Worm (Caenorhabditis elegans) whole organism, young adult: ENCODE data around the gene crn-2.

Experiments used
- B0035.1 ChIP-seq: sonication (generic microtip); optimal IDR thresholded peaks from 2 replicates; lab custom pipeline; 2016; ENCODE audit warnings: missing genetic modification characterization, mild to moderate bottlenecking, missing compliant biosample characterization, missing genotype, missing genetic modification reagents
- B0261.1 ChIP-seq: sonication (generic microtip); optimal IDR thresholded peaks from 2 replicates; lab custom pipeline; 2016; ENCODE audit warnings: mild to moderate bottlenecking, missing genetic modification characterization, moderate library complexity, missing compliant biosample characterization
- C06A6.2 ChIP-seq: fragments of 200-800 bp; sonication (Bioruptor generic); conservative IDR thresholded peaks from 2 replicates; pipeline ENCODE4 v1.3.6; 2022; ENCODE audit warnings: missing genetic modification characterization, missing compliant biosample characterization
- D2030.7 ChIP-seq: fragments of 200-800 bp; sonication (Bioruptor generic); IDR thresholded peaks from 2 replicates; pipeline ENCODE4 v1.3.6; 2022; ENCODE audit warnings: missing genetic modification reagents, missing genetic modification characterization, missing compliant biosample characterization
- F22D6.2 ChIP-seq: sonication (generic microtip); optimal IDR thresholded peaks from 2 replicates; lab custom pipeline; 2016; ENCODE audit warnings: mild to moderate bottlenecking, missing genetic modification characterization, missing compliant biosample characterization
- F55B11.4 ChIP-seq: sonication (generic microtip); optimal IDR thresholded peaks from 2 replicates; lab custom pipeline; 2016; ENCODE audit warnings: missing compliant biosample characterization, missing genetic modification characterization, borderline replicate concordance; ENCODE audit not compliant: insufficient read depth
- K11D2.4 ChIP-seq: fragments of 200-800 bp; sonication (Bioruptor generic); IDR thresholded peaks from 2 replicates; pipeline ENCODE4 v1.3.6; 2022; ENCODE audit warnings: missing genetic modification reagents, missing genetic modification characterization, missing compliant biosample characterization
- T07F8.4 ChIP-seq: sonication (generic microtip); optimal IDR thresholded peaks from 2 replicates; lab custom pipeline; 2016; ENCODE audit warnings: mild to moderate bottlenecking, missing genetic modification characterization, moderate library complexity, missing compliant biosample characterization
- T26A5.8 ChIP-seq: sonication (generic microtip); optimal IDR thresholded peaks from 2 replicates; lab custom pipeline; 2016; ENCODE audit warnings: missing genetic modification characterization, missing compliant biosample characterization
- Y67H2A.10 ChIP-seq: fragments of 200-800 bp; sonication (Bioruptor generic); conservative IDR thresholded peaks from 2 replicates; pipeline ENCODE4 v1.3.6; 2022; ENCODE audit warnings: missing genetic modification reagents, missing genetic modification characterization, missing compliant biosample characterization
- Y79H2A.3 ChIP-seq: fragments of 200-800 bp; sonication (Bioruptor generic); conservative IDR thresholded peaks from 2 replicates; pipeline ENCODE4 v1.3.6; 2022; ENCODE audit warnings: missing genetic modification reagents, missing genetic modification characterization, missing compliant biosample characterization
- ZK185.1 ChIP-seq: sonication (generic microtip); optimal IDR thresholded peaks from 2 replicates; lab custom pipeline; 2016; ENCODE audit warnings: mild to moderate bottlenecking, missing genetic modification characterization, missing compliant biosample characterization; ENCODE audit not compliant: poor library complexity, severe bottlenecking
- ama-1 ChIP-seq, 3 experiments: fragments of 150-350 bp in 1 of 3; sonication (generic microtip) in 2 of 3; optimal IDR thresholded peaks; 2 replicates each; lab custom pipeline; 2014 to 2018; ENCODE audit warnings: missing biosample characterization in 2 of 3, missing genetic modification characterization in 2 of 3, missing genetic modification reagents in 2 of 3
- aptf-2 ChIP-seq: fragments of 200-800 bp; sonication (Bioruptor generic); conservative IDR thresholded peaks from 2 replicates; pipeline ENCODE4 v1.3.6; 2022; ENCODE audit warnings: missing genetic modification reagents, missing genetic modification characterization, missing compliant biosample characterization
- atf-7 ChIP-seq: sonication (generic microtip); optimal IDR thresholded peaks from 2 replicates; lab custom pipeline; 2017; ENCODE audit warnings: mild to moderate bottlenecking, missing genetic modification characterization, missing compliant biosample characterization
- bed-1 ChIP-seq: fragments of 200-800 bp; sonication (Bioruptor generic); IDR thresholded peaks from 2 replicates; pipeline ENCODE4 v1.3.6; 2022; ENCODE audit warnings: missing genetic modification reagents, missing genetic modification characterization, missing compliant biosample characterization
- bed-2 ChIP-seq: fragments of 200-800 bp; sonication (Bioruptor generic); IDR thresholded peaks from 2 replicates; pipeline ENCODE4 v1.3.6; 2022; ENCODE audit warnings: missing genetic modification reagents, missing genetic modification characterization, missing compliant biosample characterization
- cebp-1 ChIP-seq, 2 experiments: fragments of 200-800 bp in 1 of 2; sonication (Bioruptor generic) in 1 of 2; sonication (generic microtip) in 1 of 2; IDR thresholded peaks in 1 of 2; optimal IDR thresholded peaks in 1 of 2; 2 replicates each; pipeline versions ENCODE4 v1.3.6 to Lab custom; 2017 to 2022; ENCODE audit warnings: missing compliant biosample characterization in 2 of 2, missing genetic modification characterization in 2 of 2, mild to moderate bottlenecking in 1 of 2, missing genetic modification reagents in 1 of 2, moderate library complexity in 1 of 2
- cebp-2 ChIP-seq: fragments of 200-800 bp; sonication (Bioruptor generic); IDR thresholded peaks from 2 replicates; pipeline ENCODE4 v1.3.6; 2022; ENCODE audit warnings: missing genetic modification characterization, missing compliant biosample characterization
- ceh-40 ChIP-seq: fragments of 200-800 bp; sonication (Bioruptor generic); IDR thresholded peaks from 2 replicates; pipeline ENCODE4 v1.3.6; 2022; ENCODE audit warnings: missing genetic modification characterization, missing compliant biosample characterization
- ceh-79 ChIP-seq: sonication (generic microtip); optimal IDR thresholded peaks from 2 replicates; lab custom pipeline; 2017; ENCODE audit warnings: mild to moderate bottlenecking, missing genetic modification characterization, missing compliant biosample characterization
- chd-7 ChIP-seq: sonication (generic microtip); optimal IDR thresholded peaks from 2 replicates; lab custom pipeline; 2016; ENCODE audit warnings: mild to moderate bottlenecking, missing genetic modification characterization, moderate library complexity, missing compliant biosample characterization
- die-1 ChIP-seq: sonication (generic microtip); optimal IDR thresholded peaks from 2 replicates; lab custom pipeline; 2016; ENCODE audit warnings: missing genotype, mild to moderate bottlenecking, missing genetic modification characterization, missing compliant biosample characterization
- dox-1 ChIP-seq: fragments of 200-800 bp; sonication (Bioruptor generic); IDR thresholded peaks from 2 replicates; pipeline ENCODE4 v1.3.6; 2022; ENCODE audit warnings: missing genetic modification reagents, missing genetic modification characterization, missing compliant biosample characterization
- egl-44 ChIP-seq: fragments of 200-800 bp; sonication (Bioruptor generic); IDR thresholded peaks from 2 replicates; pipeline ENCODE4 v1.3.6; 2022; ENCODE audit warnings: missing genetic modification reagents, missing genetic modification characterization, missing compliant biosample characterization
- gei-17 ChIP-seq: fragments of 200-800 bp; sonication (Bioruptor generic); optimal IDR thresholded peaks from 2 replicates; lab custom pipeline; 2018; ENCODE audit warnings: mild to moderate bottlenecking, missing genetic modification characterization, missing compliant biosample characterization
- hsf-1 ChIP-seq: fragments of 200-800 bp; sonication (Bioruptor generic); IDR thresholded peaks from 2 replicates; pipeline ENCODE4 v1.3.6; 2022; ENCODE audit warnings: missing genetic modification reagents, missing genetic modification characterization, missing compliant biosample characterization
- lin-40 ChIP-seq: sonication (generic microtip); optimal IDR thresholded peaks from 2 replicates; lab custom pipeline; 2016; ENCODE audit warnings: missing genetic modification characterization, mild to moderate bottlenecking, missing compliant biosample characterization, missing genotype, missing genetic modification reagents
- lin-54 ChIP-seq: fragments of 200-800 bp; sonication (Bioruptor generic); optimal IDR thresholded peaks from 2 replicates; lab custom pipeline; 2018; ENCODE audit warnings: mild to moderate bottlenecking, missing genetic modification characterization, missing compliant biosample characterization
- madf-3 ChIP-seq: fragments of 200-800 bp; sonication (Bioruptor generic); IDR thresholded peaks from 2 replicates; pipeline ENCODE4 v1.3.6; 2022; ENCODE audit warnings: missing genetic modification reagents, missing genetic modification characterization, missing compliant biosample characterization
- nfyb-1 ChIP-seq: fragments of 200-800 bp; sonication (Bioruptor generic); IDR thresholded peaks from 2 replicates; pipeline ENCODE4 v1.3.6; 2022; ENCODE audit warnings: missing genetic modification reagents, missing genetic modification characterization, missing compliant biosample characterization
- nhr-120 ChIP-seq: fragments of 200-800 bp; sonication (Bioruptor generic); IDR thresholded peaks from 2 replicates; pipeline ENCODE4 v1.3.6; 2022; ENCODE audit warnings: missing genetic modification characterization, missing compliant biosample characterization
- nhr-27 ChIP-seq: fragments of 200-800 bp; sonication (Bioruptor generic); optimal IDR thresholded peaks from 2 replicates; lab custom pipeline; 2018; ENCODE audit warnings: mild to moderate bottlenecking, missing genetic modification characterization, moderate library complexity, missing compliant biosample characterization
- nhr-80 ChIP-seq: sonication (generic microtip); optimal IDR thresholded peaks from 2 replicates; lab custom pipeline; 2016; ENCODE audit warnings: missing genetic modification characterization, missing compliant biosample characterization
- sdz-38 ChIP-seq: sonication (generic microtip); optimal IDR thresholded peaks from 2 replicates; lab custom pipeline; 2016; ENCODE audit warnings: missing genotype, missing genetic modification characterization, missing compliant biosample characterization
- sea-2 ChIP-seq: fragments of 200-800 bp; sonication (Bioruptor generic); IDR thresholded peaks from 2 replicates; pipeline ENCODE4 v1.3.6; 2022; ENCODE audit warnings: missing genetic modification characterization, missing compliant biosample characterization
- snpc-4 ChIP-seq, 5 experiments: fragments of 150-350 bp in 1 of 5; sonication (generic microtip) in 4 of 5; optimal IDR thresholded peaks; 2 replicates each; lab custom pipeline; 2014 to 2018; ENCODE audit warnings: missing genetic modification characterization in 5 of 5, missing biosample characterization in 3 of 5, antibody characterized with exemption in 2 of 5, mild to moderate bottlenecking in 2 of 5, missing compliant biosample characterization in 2 of 5, missing genotype in 2 of 5, moderate library complexity in 2 of 5, missing genetic modification reagents in 1 of 5
- tbp1 ChIP-seq: fragments of 200-800 bp; sonication (Bioruptor generic); optimal IDR thresholded peaks from 2 replicates; lab custom pipeline; 2018; ENCODE audit warnings: mild to moderate bottlenecking, missing genetic modification characterization, missing compliant biosample characterization
- tlf-1 ChIP-seq: fragments of 200-800 bp; sonication (Bioruptor generic); optimal IDR thresholded peaks from 2 replicates; lab custom pipeline; 2018; ENCODE audit warnings: mild to moderate bottlenecking, missing genetic modification characterization, missing compliant biosample characterization
- unc-130 ChIP-seq: sonication (generic microtip); optimal IDR thresholded peaks from 2 replicates; lab custom pipeline; 2016; ENCODE audit warnings: missing genetic modification reagents, missing genetic modification characterization, missing compliant biosample characterization
- xnd-1 ChIP-seq: sonication (generic microtip); optimal IDR thresholded peaks from 2 replicates; lab custom pipeline; 2016; ENCODE audit warnings: missing genotype, missing genetic modification reagents, missing genetic modification characterization, missing compliant biosample characterization
- zfh-2 ChIP-seq: fragments of 200-800 bp; sonication (Bioruptor generic); conservative IDR thresholded peaks from 2 replicates; pipeline ENCODE4 v1.3.6; 2022; ENCODE audit warnings: missing genetic modification reagents, missing genetic modification characterization, missing compliant biosample characterization
- ztf-26 ChIP-seq: sonication (generic microtip); optimal IDR thresholded peaks from 2 replicates; lab custom pipeline; 2017; ENCODE audit warnings: missing genetic modification characterization, missing compliant biosample characterization
- ztf-6 ChIP-seq: fragments of 200-800 bp; sonication (Bioruptor generic); IDR thresholded peaks from 2 replicates; pipeline ENCODE4 v1.3.6; 2022; ENCODE audit warnings: missing genetic modification reagents, missing genetic modification characterization, missing compliant biosample characterization

Gene crn-2

ce11 chrV:5584833-5585232 lies 9.6 kb upstream of the crn-2 start, which contains the start of gene CD4.11:
Gene CD4.11 (plus strand): TSS chrV:5585133.
- TF ChIP-seq ceh-79 (tag; lab: Kevin White, UChicago) = no peak
- TF ChIP-seq F22D6.2 (tag; lab: Kevin White, UChicago) = no peak
- TF ChIP-seq die-1 (tag; lab: Kevin White, UChicago) = no peak
- no peak for TF ChIP-seq egl-44 (GFP tag; lab: Robert Waterston, UW)
- no peak for TF ChIP-seq D2030.7 (GFP tag; lab: Robert Waterston, UW)

ce11 chrV:5587042-5587441 lies 7.4 kb upstream of the crn-2 start:
- peak; percentile 62 for TF ChIP-seq lin-40 (tag; lab: Kevin White, UChicago)
- TF ChIP-seq nhr-120 (GFP tag; lab: Robert Waterston, UW) = no peak
- TF ChIP-seq gei-17 (GFP tag; lab: Kevin White, UChicago) = peak; percentile 54
- TF ChIP-seq cebp-1 (GFP tag; IDR thresholded peaks at IDR 0.05; lab: Robert Waterston, UW) = peak; percentile 71; the same call in 1 of the 2 replicates
- TF ChIP-seq cebp-1 (tag; optimal IDR thresholded peaks at IDR 0.05; lab: Kevin White, UChicago) = peak; percentile 95
- TF ChIP-seq nhr-27 (tag; lab: Kevin White, UChicago) = no peak
- TF ChIP-seq snpc-4 (GFP tag; optimal IDR thresholded peaks at IDR 0.05; lab: Kevin White, UChicago) = peak; percentile 81
- TF ChIP-seq snpc-4 (tag; optimal IDR thresholded peaks at IDR 0.05; lab: Kevin White, UChicago) = peak; percentile 86 to 98 (median 96)
- no peak for TF ChIP-seq B0035.1
- peak; percentile 53 for TF ChIP-seq tbp1
- no peak for TF ChIP-seq aptf-2 (GFP tag; lab: Robert Waterston, UW)
- TF ChIP-seq B0261.1 = peak; percentile 46
- TF ChIP-seq atf-7 (tag; lab: Kevin White, UChicago) = peak; percentile 7
- TF ChIP-seq ZK185.1 (tag; lab: Kevin White, UChicago) = peak; percentile 14
- no peak for TF ChIP-seq cebp-2
- TF ChIP-seq zfh-2 (GFP tag; lab: Robert Waterston, UW) = 0 out of 2 replicates have a peak, but pooled peaks have one; percentile 9
- 0 out of 2 replicates have a peak, but pooled peaks have one; percentile 24 for TF ChIP-seq dox-1
- peak; percentile 67 for TF ChIP-seq C06A6.2 (GFP tag; lab: Robert Waterston, UW)
- TF ChIP-seq nfyb-1 (GFP tag; lab: Robert Waterston, UW) = peak; percentile 71
- TF ChIP-seq ztf-26 (tag; lab: Kevin White, UChicago) = peak; percentile 75
- TF ChIP-seq T26A5.8 = no peak
- no peak for TF ChIP-seq ama-1 (optimal IDR thresholded peaks at IDR 0.05; lab: Kevin White, UChicago)
- TF ChIP-seq ama-1 (GFP tag; optimal IDR thresholded peaks at IDR 0.05; lab: Kevin White, UChicago) = no peak
- TF ChIP-seq, all 124 proteins: peak for 13

DNA sequence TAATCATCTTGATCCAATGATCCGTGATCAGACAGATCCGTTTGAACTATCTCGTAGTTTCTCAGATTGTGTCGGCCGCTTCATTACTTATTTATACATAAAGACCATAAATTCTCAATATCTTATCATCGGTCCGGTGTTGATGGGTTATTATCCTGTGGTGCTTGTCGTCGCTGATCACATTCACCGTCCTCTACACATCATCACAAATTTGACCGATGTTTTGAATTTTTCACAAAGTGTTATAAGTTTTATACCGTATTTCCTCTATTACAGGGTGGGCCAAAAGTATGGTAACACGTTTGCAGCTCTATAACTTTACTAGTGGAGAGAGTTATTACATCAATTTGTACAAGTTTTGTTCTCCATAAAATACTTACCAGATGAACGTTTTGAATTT lies 6.5 kb upstream of the crn-2 start:
- TF ChIP-seq ceh-79 (tag; lab: Kevin White, UChicago) (no peak), ceh-40 (GFP tag; lab: Robert Waterston, UW) (no peak), K11D2.4 (GFP tag; lab: Robert Waterston, UW) (no peak), nhr-80 (tag; lab: Kevin White, UChicago) (no peak), Y79H2A.3 (GFP tag; lab: Robert Waterston, UW) (no peak), hsf-1 (GFP tag; lab: Robert Waterston, UW) (0 out of 2 replicates have a peak, but pooled peaks have one; percentile 11), sea-2 (no peak), chd-7 (tag; lab: Kevin White, UChicago) (no peak), cebp-2 (no peak), zfh-2 (GFP tag; lab: Robert Waterston, UW) (no peak), T07F8.4 (tag; lab: Kevin White, UChicago) (no peak), nhr-27 (tag; lab: Kevin White, UChicago) (no peak), sdz-38 (tag; lab: Kevin White, UChicago) (no peak), xnd-1 (no peak), Y67H2A.10 (GFP tag; lab: Robert Waterston, UW) (no peak), unc-130 (no peak), ztf-6 (no peak), F55B11.4 (tag; lab: Kevin White, UChicago) (no peak), tlf-1 (GFP tag; lab: Kevin White, UChicago) (no peak), madf-3 (GFP tag; lab: Robert Waterston, UW) (0 out of 2 replicates have a peak, but pooled peaks have one; percentile 43), lin-54 (GFP tag; lab: Kevin White, UChicago) (peak; percentile 12), bed-1 (GFP tag; lab: Robert Waterston, UW) (no peak), bed-2 (0 out of 2 replicates have a peak, but pooled peaks have one; percentile 25)
